Fruit fly (Drosophila melanogaster): ENCODE results near the gene CG8065.

DNA sequence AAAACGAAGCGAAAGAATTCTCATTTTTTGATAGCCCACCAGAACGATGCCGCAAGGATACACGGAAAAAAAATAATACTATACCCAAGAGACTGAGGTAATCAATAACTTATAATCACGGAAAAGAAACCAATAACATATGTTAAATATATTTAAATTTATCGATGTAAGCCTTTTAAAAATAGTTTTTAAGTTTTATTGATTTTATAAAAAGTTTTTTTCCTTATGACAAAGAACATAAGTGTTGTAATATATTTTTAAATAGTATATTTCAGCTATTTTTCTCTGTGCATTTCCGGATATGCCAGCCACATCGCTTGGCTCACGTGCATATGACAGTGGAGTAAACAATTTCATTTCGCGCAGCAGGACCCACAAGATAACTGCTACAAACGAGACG lies 47.4 kb downstream of the CG8065 start:
- TF ChIP-seq EcR (GFP tag; optimal IDR thresholded peaks at IDR 0.05), result no peak
- TF ChIP-seq usp (GFP tag; optimal IDR thresholded peaks at IDR 0.05), result no peak
- no peak for TF ChIP-seq CG8478 (optimal IDR thresholded peaks at IDR 0.05)
- no peak for TF ChIP-seq pan (optimal IDR thresholded peaks at IDR 0.05)
